Fruit fly (Drosophila melanogaster) Kc167 (cell line): ENCODE data around the gene CG9029.

Experiments used
- Myc ChIP-seq: fragments of >200 bp; optimal IDR thresholded peaks from 2 replicates; lab custom pipeline; 2017; ENCODE audit warnings: missing external identifiers
- Sin3A ChIP-seq: fragments of >200 bp; optimal IDR thresholded peaks from 2 replicates; lab custom pipeline; 2018; ENCODE audit warnings: missing external identifiers
- insv ChIP-seq: fragments of >200 bp; optimal IDR thresholded peaks from 3 replicates; lab custom pipeline; 2018; ENCODE audit warnings: missing external identifiers
- psq ChIP-seq: fragments of >200 bp; optimal IDR thresholded peaks from 2 replicates; lab custom pipeline; 2017; ENCODE audit warnings: missing external identifiers
- ttk ChIP-seq: sonication (Bioruptor generic); optimal IDR thresholded peaks from 2 replicates; lab custom pipeline; 2017; ENCODE audit warnings: missing external identifiers

DNA sequence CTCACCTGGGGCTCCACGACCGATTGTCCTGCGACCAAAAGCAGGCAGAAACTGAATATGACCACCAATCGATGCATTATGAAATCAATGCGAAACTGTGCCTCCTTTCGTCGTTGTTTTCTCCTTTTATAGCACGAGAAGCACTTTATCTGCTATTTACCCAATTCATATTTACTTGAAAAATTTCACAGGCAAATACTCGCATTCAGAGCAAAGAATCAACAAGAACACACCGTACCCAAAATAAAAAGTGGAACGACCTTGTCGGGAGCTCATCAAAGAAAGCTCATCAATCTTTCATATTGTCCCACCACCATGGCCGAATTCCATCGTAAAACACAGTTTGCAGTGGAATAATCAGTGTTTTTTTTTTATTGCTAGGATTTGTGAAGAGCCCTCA, 18.8 kb downstream of the CG9029 start, which contains the start of gene CG9021:
- TF ChIP-seq psq (no peak), Myc (lab: Kevin White, UChicago) (no peak), Sin3A (lab: Kevin White, UChicago) (no peak), ttk (no peak), insv (lab: Kevin White, UChicago) (no peak)
